Worm (Caenorhabditis elegans): ENCODE results near the gene sdz-10.

- TF ChIP-seq snpc-4 (tag; optimal IDR thresholded peaks at IDR 0.05) (no peak), lin-32 (GFP tag; optimal IDR thresholded peaks at IDR 0.05) (no peak), bed-3 (GFP tag; optimal IDR thresholded peaks at IDR 0.05) (no peak), elt-1 (tag; optimal IDR thresholded peaks at IDR 0.05; ENCODE audit: borderline replicate concordance, insufficient read depth) (no peak), drap-1 (GFP tag; optimal IDR thresholded peaks at IDR 0.05) (no peak), unc-39 (tag; optimal IDR thresholded peaks at IDR 0.05) (no peak), unc-62 (GFP tag; optimal IDR thresholded peaks at IDR 0.05) (no peak), nhr-28 (tag; optimal IDR thresholded peaks at IDR 0.05) (no peak), ztf-11 (tag; optimal IDR thresholded peaks at IDR 0.05) (no peak), ceh-43 (GFP tag; optimal IDR thresholded peaks at IDR 0.05) (no peak), sptf-1 (tag; optimal IDR thresholded peaks at IDR 0.05) (no peak), mab-5 (tag; optimal IDR thresholded peaks at IDR 0.05) (no peak), lsy-2 (tag; optimal IDR thresholded peaks at IDR 0.05) (no peak)
Measured at ce11 chrII:2756351-2756750, 15.7 kb downstream of the sdz-10 start.
